Worm (Caenorhabditis elegans) whole organism, early embryonic: ENCODE data around the gene srx-84.

ENCODE experiments used
- B0310.2 ChIP-seq: sonication (generic microtip); optimal IDR thresholded peaks from 2 replicates; lab custom pipeline; 2016; ENCODE audit warnings: mild to moderate bottlenecking, missing genetic modification characterization, missing compliant biosample characterization
- F13C5.2 ChIP-seq: sonication (generic microtip); optimal IDR thresholded peaks from 2 replicates; lab custom pipeline; 2017; ENCODE audit warnings: mild to moderate bottlenecking, missing genetic modification characterization, inconsistent platforms, missing compliant biosample characterization
- aly-1 ChIP-seq: sonication (generic microtip); optimal IDR thresholded peaks from 2 replicates; lab custom pipeline; 2016; ENCODE audit warnings: missing genetic modification characterization, missing compliant biosample characterization
- ama-1 ChIP-seq: fragments of 150-350 bp; optimal IDR thresholded peaks from 2 replicates; lab custom pipeline; 2014
- ceh-13 ChIP-seq: fragments of 200-800 bp; sonication (Bioruptor generic); optimal IDR thresholded peaks from 2 replicates; lab custom pipeline; 2018; ENCODE audit warnings: mild to moderate bottlenecking, missing genetic modification characterization, missing compliant biosample characterization
- ceh-36 ChIP-seq: sonication (generic microtip); optimal IDR thresholded peaks from 2 replicates; lab custom pipeline; 2016; ENCODE audit warnings: missing genetic modification characterization, inconsistent platforms, missing compliant biosample characterization
- ets-7 ChIP-seq: sonication (generic microtip); optimal IDR thresholded peaks from 2 replicates; lab custom pipeline; 2016; ENCODE audit warnings: missing genotype, missing genetic modification characterization, missing compliant biosample characterization
- flt-1 ChIP-seq: fragments of 200-800 bp; sonication (Bioruptor generic); IDR thresholded peaks from 2 replicates; pipeline ENCODE4 v1.3.6; 2022; ENCODE audit warnings: missing genetic modification characterization, missing compliant biosample characterization
- hmbx-1 ChIP-seq: sonication (generic microtip); optimal IDR thresholded peaks from 2 replicates; lab custom pipeline; 2016; ENCODE audit warnings: mild to moderate bottlenecking, missing genetic modification characterization, missing compliant biosample characterization
- hmg-4 ChIP-seq: fragments of 200-800 bp; sonication (Bioruptor generic); optimal IDR thresholded peaks from 2 replicates; lab custom pipeline; 2018; ENCODE audit warnings: mild to moderate bottlenecking, missing genetic modification characterization, missing compliant biosample characterization
- hnd-1 ChIP-seq: sonication (generic microtip); optimal IDR thresholded peaks from 2 replicates; lab custom pipeline; 2016; ENCODE audit warnings: missing genetic modification characterization, missing compliant biosample characterization
- pes-1 ChIP-seq: fragments of 200-800 bp; sonication (Bioruptor generic); IDR thresholded peaks from 2 replicates; pipeline ENCODE4 v1.3.6; 2022; ENCODE audit warnings: missing genetic modification reagents, missing genetic modification characterization, missing compliant biosample characterization
- scrt-1 ChIP-seq: fragments of 200-800 bp; sonication (Bioruptor generic); IDR thresholded peaks from 2 replicates; pipeline ENCODE4 v1.3.6; 2022; ENCODE audit warnings: missing genetic modification characterization, missing compliant biosample characterization
- sea-1 ChIP-seq: fragments of 200-800 bp; sonication (Bioruptor generic); conservative IDR thresholded peaks from 2 replicates; pipeline ENCODE4 v1.3.6; 2022; ENCODE audit warnings: missing genetic modification characterization, missing compliant biosample characterization
- tbx-11 ChIP-seq: fragments of 200-800 bp; sonication (Bioruptor generic); IDR thresholded peaks from 2 replicates; pipeline ENCODE4 v1.3.6; 2022; ENCODE audit warnings: missing genetic modification characterization, missing compliant biosample characterization
- tbx-37 ChIP-seq: fragments of 200-800 bp; sonication (Bioruptor generic); conservative IDR thresholded peaks from 2 replicates; pipeline ENCODE4 v1.3.6; 2022; ENCODE audit warnings: missing genetic modification reagents, missing genetic modification characterization, missing compliant biosample characterization
- tra-4 ChIP-seq: sonication (generic microtip); optimal IDR thresholded peaks from 2 replicates; lab custom pipeline; 2017; ENCODE audit warnings: missing genetic modification characterization, missing compliant biosample characterization

srx-84 gene

ce11 chrV:11574563-11574962 is 24.3 kb upstream of the srx-84 start:
- no peak for TF ChIP-seq hnd-1 (tag; lab: Kevin White, UChicago)
- no peak for TF ChIP-seq scrt-1 (GFP tag; lab: Robert Waterston, UW)
- TF ChIP-seq B0310.2 (tag; lab: Kevin White, UChicago): no peak
- no peak for TF ChIP-seq ama-1 (lab: Kevin White, UChicago)
- no peak for TF ChIP-seq sea-1 (GFP tag; lab: Robert Waterston, UW)
- no peak for TF ChIP-seq tbx-11 (GFP tag; lab: Robert Waterston, UW)
- no peak for TF ChIP-seq ceh-36 (tag; lab: Kevin White, UChicago)
- no peak for TF ChIP-seq ceh-13
- no peak for TF ChIP-seq ets-7 (tag; lab: Kevin White, UChicago)
- TF ChIP-seq aly-1 (tag; lab: Kevin White, UChicago): no peak
- TF ChIP-seq hmg-4 (GFP tag; lab: Kevin White, UChicago): no peak
- no peak for TF ChIP-seq hmbx-1 (tag; lab: Kevin White, UChicago)
- no peak for TF ChIP-seq F13C5.2 (tag; lab: Kevin White, UChicago)
- no peak for TF ChIP-seq flt-1
- no peak for TF ChIP-seq pes-1 (GFP tag; lab: Robert Waterston, UW)
- TF ChIP-seq tra-4 (tag; lab: Kevin White, UChicago): no peak
- no peak for TF ChIP-seq tbx-37

- no peak for TF ChIP-seq hmg-4 (GFP tag; lab: Kevin White, UChicago)
- no peak for TF ChIP-seq tra-4 (tag; lab: Kevin White, UChicago)
- no peak for TF ChIP-seq aly-1 (tag; lab: Kevin White, UChicago)
- no peak for TF ChIP-seq pes-1 (GFP tag; lab: Robert Waterston, UW)
- no peak for TF ChIP-seq scrt-1 (GFP tag; lab: Robert Waterston, UW)
Observed at ce11 chrV:11580826-11581225, 18.1 kb upstream of the srx-84 start, which contains the start of gene srx-90. Gene srx-90 (plus strand): TSS chrV:11581126.

- no peak for TF ChIP-seq scrt-1 (GFP tag; lab: Robert Waterston, UW)
- no peak for TF ChIP-seq ets-7 (tag; lab: Kevin White, UChicago)
- TF ChIP-seq B0310.2 (tag; lab: Kevin White, UChicago): no peak
- TF ChIP-seq hnd-1 (tag; lab: Kevin White, UChicago): no peak
- TF ChIP-seq ceh-36 (tag; lab: Kevin White, UChicago): no peak
- no peak for TF ChIP-seq tra-4 (tag; lab: Kevin White, UChicago)
- TF ChIP-seq ceh-13: no peak
- no peak for TF ChIP-seq pes-1 (GFP tag; lab: Robert Waterston, UW)
- TF ChIP-seq tbx-11 (GFP tag; lab: Robert Waterston, UW): no peak
- no peak for TF ChIP-seq sea-1 (GFP tag; lab: Robert Waterston, UW)
- TF ChIP-seq flt-1: no peak
- no peak for TF ChIP-seq hmg-4 (GFP tag; lab: Kevin White, UChicago)
- TF ChIP-seq hmbx-1 (tag; lab: Kevin White, UChicago): no peak
- no peak for TF ChIP-seq F13C5.2 (tag; lab: Kevin White, UChicago)
- no peak for TF ChIP-seq aly-1 (tag; lab: Kevin White, UChicago)
- no peak for TF ChIP-seq ama-1 (lab: Kevin White, UChicago)
Observed at ce11 chrV:11583212-11583611, 15.7 kb upstream of the srx-84 start, which contains the start of gene srx-88. Gene srx-88 (plus strand): TSS chrV:11583512.

- TF ChIP-seq ama-1 (lab: Kevin White, UChicago) (no peak), aly-1 (tag; lab: Kevin White, UChicago) (no peak), tbx-11 (GFP tag; lab: Robert Waterston, UW) (no peak), scrt-1 (GFP tag; lab: Robert Waterston, UW) (no peak), ets-7 (tag; lab: Kevin White, UChicago) (no peak), sea-1 (GFP tag; lab: Robert Waterston, UW) (no peak), flt-1 (no peak), F13C5.2 (tag; lab: Kevin White, UChicago) (no peak), hnd-1 (tag; lab: Kevin White, UChicago) (no peak), pes-1 (GFP tag; lab: Robert Waterston, UW) (no peak), B0310.2 (tag; lab: Kevin White, UChicago) (no peak), tra-4 (tag; lab: Kevin White, UChicago) (no peak), hmbx-1 (tag; lab: Kevin White, UChicago) (no peak), tbx-37 (no peak), ceh-13 (no peak), hmg-4 (GFP tag; lab: Kevin White, UChicago) (no peak)
Observed at ce11 chrV:11585122-11585521, 13.8 kb upstream of the srx-84 start.

- TF ChIP-seq hmg-4 (GFP tag; lab: Kevin White, UChicago): no peak
- no peak for TF ChIP-seq pes-1 (GFP tag; lab: Robert Waterston, UW)
- TF ChIP-seq B0310.2 (tag; lab: Kevin White, UChicago): no peak
- no peak for TF ChIP-seq tra-4 (tag; lab: Kevin White, UChicago)
- no peak for TF ChIP-seq tbx-37
- TF ChIP-seq ets-7 (tag; lab: Kevin White, UChicago): no peak
Observed at ce11 chrV:11589433-11589832, 9.5 kb upstream of the srx-84 start, which contains the start of gene srx-82. Gene srx-82 (plus strand): TSS chrV:11589733.

- no peak for TF ChIP-seq tbx-37
- no peak for TF ChIP-seq hmg-4 (GFP tag; lab: Kevin White, UChicago)
- TF ChIP-seq scrt-1 (GFP tag; lab: Robert Waterston, UW): no peak
- no peak for TF ChIP-seq F13C5.2 (tag; lab: Kevin White, UChicago)
- no peak for TF ChIP-seq ceh-13
- no peak for TF ChIP-seq tbx-11 (GFP tag; lab: Robert Waterston, UW)
- TF ChIP-seq aly-1 (tag; lab: Kevin White, UChicago): no peak
- no peak for TF ChIP-seq tra-4 (tag; lab: Kevin White, UChicago)
- no peak for TF ChIP-seq ama-1 (lab: Kevin White, UChicago)
- no peak for TF ChIP-seq B0310.2 (tag; lab: Kevin White, UChicago)
- no peak for TF ChIP-seq sea-1 (GFP tag; lab: Robert Waterston, UW)
- no peak for TF ChIP-seq hmbx-1 (tag; lab: Kevin White, UChicago)
- no peak for TF ChIP-seq pes-1 (GFP tag; lab: Robert Waterston, UW)
- no peak for TF ChIP-seq ets-7 (tag; lab: Kevin White, UChicago)
- no peak for TF ChIP-seq ceh-36 (tag; lab: Kevin White, UChicago)
- TF ChIP-seq flt-1: no peak
- no peak for TF ChIP-seq hnd-1 (tag; lab: Kevin White, UChicago)
Observed at ce11 chrV:11593427-11593826, 5.5 kb upstream of the srx-84 start, which contains the start of gene srx-80. Gene srx-80 (plus strand): TSS chrV:11593727.
